Fruit fly (Drosophila melanogaster): Measurements from ENCODE around the gene CG7488.

Gene CG7488

dm6 chr3R:13030257-13031173, 35.1 kb downstream of the CG7488 start, which contains the start of the genes CG46281 and CG46280 (continued):
- TF ChIP-seq CG10979 (tag; optimal IDR thresholded peaks at IDR 0.05) = no peak
- TF ChIP-seq Elba2 (GFP tag; optimal IDR thresholded peaks at IDR 0.05) = no peak
- peak; percentile 55 for TF ChIP-seq Ets65A (GFP tag)
- TF ChIP-seq CG15269 (tag; optimal IDR thresholded peaks at IDR 0.05) = no peak
- TF ChIP-seq lmd (GFP tag; IDR thresholded peaks at IDR 0.05) = no peak
- TF ChIP-seq CG17568 (GFP tag; optimal IDR thresholded peaks at IDR 0.05) = no peak
- TF ChIP-seq CG15696 (tag; optimal IDR thresholded peaks at IDR 0.05) = no peak
- TF ChIP-seq CG17385 (GFP tag; optimal IDR thresholded peaks at IDR 0.05) = peak; percentile 42
- TF ChIP-seq CG3995 (GFP tag; optimal IDR thresholded peaks at IDR 0.05) = no peak
- no peak for TF ChIP-seq CG8765 (GFP tag; IDR thresholded peaks at IDR 0.05)
- no peak for TF ChIP-seq hth (optimal IDR thresholded peaks at IDR 0.05)
- no peak for TF ChIP-seq CG12155 (GFP tag; optimal IDR thresholded peaks at IDR 0.05)
- TF ChIP-seq dm (GFP tag; optimal IDR thresholded peaks at IDR 0.05) = no peak
- peak; percentile 93 for TF ChIP-seq wek (GFP tag; optimal IDR thresholded peaks at IDR 0.05)
- TF ChIP-seq Mad (GFP tag; optimal IDR thresholded peaks at IDR 0.05) = peak; percentile 14
- no peak for TF ChIP-seq CG10321 (GFP tag; IDR thresholded peaks at IDR 0.05)
- no peak for TF ChIP-seq Trl (optimal IDR thresholded peaks at IDR 0.05)
- TF ChIP-seq Trl (GFP tag; optimal IDR thresholded peaks at IDR 0.05) = peak; percentile 37
- no peak for TF ChIP-seq CG12769 (tag; optimal IDR thresholded peaks at IDR 0.05)
- no peak for TF ChIP-seq CG15601 (tag; optimal IDR thresholded peaks at IDR 0.05)
- no peak for TF ChIP-seq CG14965 (GFP tag; optimal IDR thresholded peaks at IDR 0.05; ENCODE audit: borderline replicate concordance)
- no peak for TF ChIP-seq esg (GFP tag; conservative IDR thresholded peaks at IDR 0.05)
- TF ChIP-seq dpn (GFP tag; optimal IDR thresholded peaks at IDR 0.05) = peak; percentile 28 to 51
- TF ChIP-seq Lim3 (GFP tag; IDR thresholded peaks at IDR 0.05) = no peak
- no peak for TF ChIP-seq Jarid2 (GFP tag; optimal IDR thresholded peaks at IDR 0.05)
- no peak for TF ChIP-seq kah (GFP tag; optimal IDR thresholded peaks at IDR 0.05)
- peak; percentile 32; the same call in 1 of the 3 replicates for TF ChIP-seq CG14860 (GFP tag; IDR thresholded peaks at IDR 0.05; ENCODE audit: partially characterized antibody)
- no peak for TF ChIP-seq CG7839 (tag; optimal IDR thresholded peaks at IDR 0.05)
- no peak for TF ChIP-seq CG6813 (GFP tag; optimal IDR thresholded peaks at IDR 0.05)
- TF ChIP-seq sens-2 (GFP tag; IDR thresholded peaks at IDR 0.05) = no peak
- TF ChIP-seq row (GFP tag; IDR thresholded peaks at IDR 0.05) = peak; percentile 69
- peak in 1 of 3 experiments; percentile 30 for TF ChIP-seq lola (GFP tag; optimal IDR thresholded peaks at IDR 0.05)
- peak; percentile 33 for TF ChIP-seq zfh2 (GFP tag; optimal IDR thresholded peaks at IDR 0.05)
- no peak for TF ChIP-seq CG18599 (GFP tag; optimal IDR thresholded peaks at IDR 0.05)
- TF ChIP-seq BtbVII (GFP tag; optimal IDR thresholded peaks at IDR 0.05) = peak; percentile 2
- TF ChIP-seq CG18011 (GFP tag; optimal IDR thresholded peaks at IDR 0.05) = peak; percentile 11
- TF ChIP-seq sna (GFP tag; IDR thresholded peaks at IDR 0.05; ENCODE audit: partially characterized antibody) = 0 out of 2 replicates have a peak, but pooled peaks have one; percentile 53
- TF ChIP-seq CG9876 (GFP tag; optimal IDR thresholded peaks at IDR 0.05) = no peak
- TF ChIP-seq Antp (GFP tag; optimal IDR thresholded peaks at IDR 0.05) = peak; percentile 11
- TF ChIP-seq Atf6 (GFP tag; IDR thresholded peaks at IDR 0.05) = no peak
- TF ChIP-seq Ets97D (GFP tag; optimal IDR thresholded peaks at IDR 0.05) = peak; percentile 52
- TF ChIP-seq ems (GFP tag; optimal IDR thresholded peaks at IDR 0.05) = no peak
- TF ChIP-seq CG4424 (GFP tag; optimal IDR thresholded peaks at IDR 0.05) = peak; percentile 20
- no peak for TF ChIP-seq salm (tag; optimal IDR thresholded peaks at IDR 0.05)
- peak; percentile 24 for TF ChIP-seq Camta (GFP tag; optimal IDR thresholded peaks at IDR 0.05)
- TF ChIP-seq CG18476 (GFP tag; optimal IDR thresholded peaks at IDR 0.05) = no peak
- TF ChIP-seq CG18619 (GFP tag; optimal IDR thresholded peaks at IDR 0.05) = no peak
- peak; percentile 74 for TF ChIP-seq CG30020 (tag; optimal IDR thresholded peaks at IDR 0.05)
- TF ChIP-seq CG17912 (GFP tag; optimal IDR thresholded peaks at IDR 0.05) = no peak

Measured in whole organism, embryonic.